Fruit fly (Drosophila melanogaster): ENCODE measurements around the gene CG42521.

dm6 chr3L:10599512-10599911, 23.9 kb downstream of the CG42521 start:
- TF ChIP-seq CG8478 (optimal IDR thresholded peaks at IDR 0.05) = no peak
- TF ChIP-seq CTCF (optimal IDR thresholded peaks at IDR 0.05) = no peak
